Worm (Caenorhabditis elegans): Measurements from ENCODE around the gene srj-55.

- TF ChIP-seq him-1 (tag; optimal IDR thresholded peaks at IDR 0.05) (no peak), W03F9.2 (tag; optimal IDR thresholded peaks at IDR 0.05) (no peak), dao-5 (tag; optimal IDR thresholded peaks at IDR 0.05) (no peak)
Observed at ce11 chrV:2809443-2809842, 48.3 kb downstream of the srj-55 start.

Data from whole organism, L4/young adult.